Worm (Caenorhabditis elegans) whole organism, L1 larva: ENCODE results near the gene F02C12.2.

Experiments used
- C34B4.2 ChIP-seq: sonication (generic microtip); optimal IDR thresholded peaks from 2 replicates; lab custom pipeline; 2017; ENCODE audit warnings: mild to moderate bottlenecking, missing genetic modification characterization, missing compliant biosample characterization
- aly-2 ChIP-seq: fragments of 150-350 bp; optimal IDR thresholded peaks from 2 replicates; lab custom pipeline; 2014; ENCODE audit warnings: missing biosample characterization, missing genetic modification characterization
- ama-1 ChIP-seq: fragments of 150-350 bp; optimal IDR thresholded peaks from 2 replicates; lab custom pipeline; 2014
- ceh-82 ChIP-seq, 3 experiments: fragments of 150-350 bp in 1 of 3; sonication (generic microtip) in 2 of 3; optimal IDR thresholded peaks; 2 replicates each; lab custom pipeline; 2014 to 2017; ENCODE audit warnings: missing biosample characterization in 3 of 3, missing genetic modification characterization in 3 of 3
- hpl-2 ChIP-seq: fragments of 150-350 bp; optimal IDR thresholded peaks from 2 replicates; lab custom pipeline; 2014; ENCODE audit warnings: missing biosample characterization, missing genetic modification reagents, missing genetic modification characterization
- jun-1 ChIP-seq: fragments of 150-350 bp; optimal IDR thresholded peaks from 2 replicates; lab custom pipeline; 2014; ENCODE audit warnings: missing biosample characterization, missing genetic modification reagents, missing genetic modification characterization
- mdl-1 ChIP-seq, 2 experiments: fragments of 150-350 bp; optimal IDR thresholded peaks; 2 replicates each; lab custom pipeline; 2014 to 2017; ENCODE audit warnings: missing biosample characterization in 2 of 2, missing genetic modification characterization in 2 of 2, inconsistent platforms in 1 of 2
- nhr-12 ChIP-seq: sonication (generic microtip); optimal IDR thresholded peaks from 2 replicates; lab custom pipeline; 2017; ENCODE audit warnings: missing biosample characterization, missing genetic modification characterization
- skn-1 ChIP-seq: fragments of 150-350 bp; optimal IDR thresholded peaks from 2 replicates; lab custom pipeline; 2014; ENCODE audit warnings: missing biosample characterization, missing genetic modification characterization
- snpc-4 ChIP-seq: fragments of 150-350 bp; optimal IDR thresholded peaks from 2 replicates; lab custom pipeline; 2014; ENCODE audit warnings: missing biosample characterization, missing genetic modification characterization
- unc-62 ChIP-seq: fragments of 150-350 bp; optimal IDR thresholded peaks from 2 replicates; lab custom pipeline; 2014; ENCODE audit warnings: missing biosample characterization, missing genetic modification reagents, missing genetic modification characterization
- zag-1 ChIP-seq: fragments of 150-350 bp; optimal IDR thresholded peaks from 2 replicates; lab custom pipeline; 2014; ENCODE audit warnings: missing biosample characterization, missing genetic modification characterization
- ztf-4 ChIP-seq: fragments of 150-350 bp; optimal IDR thresholded peaks from 2 replicates; lab custom pipeline; 2014; ENCODE audit warnings: missing biosample characterization, missing genetic modification characterization

DNA sequence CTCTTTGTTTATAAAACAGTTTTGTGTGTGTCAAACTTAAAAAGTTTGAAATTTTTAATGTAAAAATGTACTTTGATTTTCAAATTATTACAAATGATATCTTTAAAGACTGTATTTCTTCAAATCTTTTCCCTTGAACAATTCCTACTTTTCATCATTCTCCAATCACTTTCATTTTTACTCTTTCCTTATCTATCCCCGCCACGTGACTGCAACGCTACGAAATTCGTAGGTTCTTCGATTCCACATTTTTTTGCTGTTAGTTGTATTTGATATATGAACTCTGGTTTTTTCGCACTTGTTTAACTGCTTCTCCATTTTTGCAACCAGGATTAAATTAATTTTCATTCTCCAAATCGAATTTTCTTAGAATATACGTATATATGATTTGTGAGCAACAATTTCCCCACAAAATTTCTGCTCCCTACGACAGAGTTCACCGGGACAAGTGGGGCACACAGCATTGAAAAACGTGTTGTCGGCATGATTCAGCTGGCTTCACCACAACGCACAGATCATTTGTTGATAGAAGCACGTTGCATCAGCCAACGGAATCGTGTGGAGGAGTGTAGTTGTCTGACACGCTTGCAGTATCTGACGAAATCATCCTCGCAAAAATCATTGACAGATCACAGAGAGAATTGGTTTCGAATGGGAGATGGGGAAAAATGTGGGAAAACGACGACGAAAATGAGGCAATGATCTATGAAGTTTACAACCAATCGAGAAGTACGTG lies 44.3 kb downstream of the F02C12.2 start:
- TF ChIP-seq snpc-4 (tag; lab: Kevin White, UChicago) (no peak), zag-1 (tag; lab: Kevin White, UChicago) (no peak), skn-1 (tag; lab: Kevin White, UChicago) (no peak), aly-2 (tag; lab: Kevin White, UChicago) (no peak), ztf-4 (peak; percentile 27), nhr-12 (tag; lab: Kevin White, UChicago) (no peak), ama-1 (lab: Kevin White, UChicago) (no peak), unc-62 (GFP tag; lab: Kevin White, UChicago) (no peak), mdl-1 (tag; optimal IDR thresholded peaks at IDR 0.05; lab: Kevin White, UChicago) (no peak), jun-1 (tag; lab: Kevin White, UChicago) (peak; percentile 71), C34B4.2 (tag; lab: Kevin White, UChicago) (no peak), hpl-2 (no peak), ceh-82 (tag; optimal IDR thresholded peaks at IDR 0.05; lab: Kevin White, UChicago) (no peak)
